Worm (Caenorhabditis elegans) whole organism, midembryonic: ENCODE measurements around the gene spcs-3.

ENCODE experiments used
- T22C8.4 ChIP-seq: fragments of 200-800 bp; sonication (Bioruptor generic); IDR thresholded peaks from 2 replicates; pipeline ENCODE4 v1.3.6; 2022; ENCODE audit warnings: missing genetic modification characterization, missing compliant biosample characterization
- flt-1 ChIP-seq: fragments of 200-800 bp; sonication (Bioruptor generic); IDR thresholded peaks from 2 replicates; pipeline ENCODE4 v1.3.6; 2022; ENCODE audit warnings: missing genetic modification characterization, missing compliant biosample characterization
- klf-2 ChIP-seq: fragments of 200-800 bp; sonication (Bioruptor generic); conservative IDR thresholded peaks from 2 replicates; pipeline ENCODE4 v1.3.6; 2022; ENCODE audit warnings: missing genetic modification reagents, missing genetic modification characterization, missing compliant biosample characterization
- med-1 ChIP-seq: sonication (generic microtip); optimal IDR thresholded peaks from 2 replicates; lab custom pipeline; 2017; ENCODE audit warnings: missing genetic modification characterization, mild to moderate bottlenecking, missing compliant biosample characterization, antibody characterized with exemption, missing genetic modification reagents; ENCODE audit not compliant: insufficient read depth
- ztf-29 ChIP-seq: fragments of 200-800 bp; sonication (Bioruptor generic); IDR thresholded peaks from 2 replicates; pipeline ENCODE4 v1.3.6; 2022; ENCODE audit warnings: missing genetic modification reagents, missing genetic modification characterization, missing compliant biosample characterization

DNA sequence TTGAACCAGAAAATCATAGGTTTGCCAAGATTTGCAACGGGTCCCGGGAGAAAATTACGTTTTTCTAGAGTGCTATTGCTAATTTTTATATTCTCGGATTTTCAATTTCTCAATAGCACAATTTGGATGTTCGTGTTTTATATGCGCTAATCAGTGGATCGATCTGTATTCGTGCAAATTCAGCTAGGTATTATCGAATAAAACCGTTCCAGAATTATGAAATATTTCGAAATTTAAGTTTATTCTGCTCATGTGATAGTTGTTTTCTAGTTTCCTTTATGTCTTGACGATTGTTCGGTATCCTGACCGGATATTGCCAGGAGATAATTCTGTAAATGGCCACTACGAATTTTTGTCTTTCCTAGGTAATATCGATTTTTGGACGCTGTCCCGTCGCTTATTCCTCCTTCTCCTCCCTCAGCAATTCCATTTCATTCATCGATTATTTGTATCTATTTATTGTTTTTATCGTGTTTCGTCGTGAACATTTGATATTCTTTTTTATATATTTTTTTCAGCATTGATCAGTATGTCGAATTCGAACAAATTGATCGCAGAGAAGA lies 34.5 kb upstream of the spcs-3 start, which contains the start of gene cit-1.2:
- TF ChIP-seq flt-1 (GFP tag; lab: Robert Waterston, UW) (no peak), med-1 (no peak), klf-2 (GFP tag; lab: Robert Waterston, UW) (no peak), ztf-29 (no peak), T22C8.4 (no peak)
